Worm (Caenorhabditis elegans) whole organism, L4/young adult: ENCODE measurements around the gene srsy-2.

ENCODE experiments used
- dao-5 ChIP-seq: sonication (generic microtip); optimal IDR thresholded peaks from 2 replicates; lab custom pipeline; 2016; ENCODE audit warnings: missing genotype, missing genetic modification characterization, moderate library complexity, missing compliant biosample characterization
- him-1 ChIP-seq: sonication (generic microtip); optimal IDR thresholded peaks from 2 replicates; lab custom pipeline; 2016; ENCODE audit warnings: missing genotype, missing genetic modification reagents, missing genetic modification characterization, missing compliant biosample characterization

- TF ChIP-seq dao-5 (no peak), him-1 (tag; lab: Kevin White, UChicago) (no peak)
Observed at ce11 chrII:6273916-6274315, 47.0 kb upstream of the srsy-2 start, which contains the start of gene bpl-1.
